Worm (Caenorhabditis elegans): ENCODE results near the gene ttr-33.
A peak's percentile ranks its signal among the peaks of the same experiment; 100 is the strongest.

ttr-33 gene

ce11 chrV:7826362-7826761 is 11.3 kb downstream of the ttr-33 start:
- TF ChIP-seq hmbx-1 (tag; optimal IDR thresholded peaks at IDR 0.05) (no peak), hmg-4 (GFP tag; optimal IDR thresholded peaks at IDR 0.05) (no peak), hnd-1 (tag; optimal IDR thresholded peaks at IDR 0.05) (no peak), ets-7 (tag; optimal IDR thresholded peaks at IDR 0.05) (no peak), ceh-13 (GFP tag; optimal IDR thresholded peaks at IDR 0.05) (no peak), tra-4 (tag; optimal IDR thresholded peaks at IDR 0.05) (no peak), tbx-11 (GFP tag; IDR thresholded peaks at IDR 0.05) (no peak), B0310.2 (tag; optimal IDR thresholded peaks at IDR 0.05) (no peak), pes-1 (GFP tag; IDR thresholded peaks at IDR 0.05) (no peak)

ce11 chrV:7825836-7826235 is 11.9 kb downstream of the ttr-33 start:
- TF ChIP-seq scrt-1 (GFP tag; IDR thresholded peaks at IDR 0.05) (no peak), pes-1 (GFP tag; IDR thresholded peaks at IDR 0.05) (no peak), ceh-13 (GFP tag; optimal IDR thresholded peaks at IDR 0.05) (no peak), B0310.2 (tag; optimal IDR thresholded peaks at IDR 0.05) (no peak), ets-7 (tag; optimal IDR thresholded peaks at IDR 0.05) (no peak), tbx-37 (GFP tag; conservative IDR thresholded peaks at IDR 0.05) (no peak), ama-1 (optimal IDR thresholded peaks at IDR 0.05) (no peak), aly-1 (tag; optimal IDR thresholded peaks at IDR 0.05) (no peak), tra-4 (tag; optimal IDR thresholded peaks at IDR 0.05) (no peak), hmg-4 (GFP tag; optimal IDR thresholded peaks at IDR 0.05) (no peak), ceh-36 (tag; optimal IDR thresholded peaks at IDR 0.05) (no peak), tbx-11 (GFP tag; IDR thresholded peaks at IDR 0.05) (no peak), hnd-1 (tag; optimal IDR thresholded peaks at IDR 0.05) (no peak), flt-1 (GFP tag; IDR thresholded peaks at IDR 0.05) (no peak), sea-1 (GFP tag; conservative IDR thresholded peaks at IDR 0.05) (no peak), hmbx-1 (tag; optimal IDR thresholded peaks at IDR 0.05) (no peak)

- no peak for TF ChIP-seq pes-1 (GFP tag; IDR thresholded peaks at IDR 0.05)
- TF ChIP-seq tra-4 (tag; optimal IDR thresholded peaks at IDR 0.05) = no peak
- no peak for TF ChIP-seq hnd-1 (tag; optimal IDR thresholded peaks at IDR 0.05)
- TF ChIP-seq ets-7 (tag; optimal IDR thresholded peaks at IDR 0.05) = no peak
- no peak for TF ChIP-seq hmbx-1 (tag; optimal IDR thresholded peaks at IDR 0.05)
These were observed 13.6 kb downstream of the ttr-33 start for ce11 chrV:7824138-7824537.

- TF ChIP-seq tra-4 (tag; optimal IDR thresholded peaks at IDR 0.05) (no peak), tbx-11 (GFP tag; IDR thresholded peaks at IDR 0.05) (no peak), flt-1 (GFP tag; IDR thresholded peaks at IDR 0.05) (no peak), hnd-1 (tag; optimal IDR thresholded peaks at IDR 0.05) (no peak), scrt-1 (GFP tag; IDR thresholded peaks at IDR 0.05) (no peak), ceh-13 (GFP tag; optimal IDR thresholded peaks at IDR 0.05) (no peak), hmg-4 (GFP tag; optimal IDR thresholded peaks at IDR 0.05) (no peak), tbx-37 (GFP tag; conservative IDR thresholded peaks at IDR 0.05) (no peak)
These were observed 15.1 kb downstream of the ttr-33 start for ce11 chrV:7822655-7823054.

- TF ChIP-seq scrt-1 (GFP tag; IDR thresholded peaks at IDR 0.05) (no peak), ets-7 (tag; optimal IDR thresholded peaks at IDR 0.05) (peak; percentile 3), flt-1 (GFP tag; IDR thresholded peaks at IDR 0.05) (peak; percentile 4; the same call in 1 of the 2 replicates)
These were observed 17.4 kb downstream of the ttr-33 start, which contains the start of gene lbp-4 for ce11 chrV:7820270-7820669. Gene lbp-4 (plus strand): TSS chrV:7820578.

- TF ChIP-seq flt-1 (GFP tag; IDR thresholded peaks at IDR 0.05) (no peak), tbx-37 (GFP tag; conservative IDR thresholded peaks at IDR 0.05) (no peak), tbx-11 (GFP tag; IDR thresholded peaks at IDR 0.05) (no peak), hnd-1 (tag; optimal IDR thresholded peaks at IDR 0.05) (no peak), B0310.2 (tag; optimal IDR thresholded peaks at IDR 0.05) (no peak), sea-1 (GFP tag; conservative IDR thresholded peaks at IDR 0.05) (no peak), tra-4 (tag; optimal IDR thresholded peaks at IDR 0.05) (no peak), hmg-4 (GFP tag; optimal IDR thresholded peaks at IDR 0.05) (no peak), ceh-13 (GFP tag; optimal IDR thresholded peaks at IDR 0.05) (no peak), ceh-36 (tag; optimal IDR thresholded peaks at IDR 0.05) (no peak), pes-1 (GFP tag; IDR thresholded peaks at IDR 0.05) (no peak), scrt-1 (GFP tag; IDR thresholded peaks at IDR 0.05) (no peak), ama-1 (optimal IDR thresholded peaks at IDR 0.05) (no peak), ets-7 (tag; optimal IDR thresholded peaks at IDR 0.05) (no peak)
These were observed 18.1 kb downstream of the ttr-33 start for ce11 chrV:7819585-7819984.

ce11 chrV:7816486-7816885 is 21.2 kb downstream of the ttr-33 start:
- TF ChIP-seq ets-7 (tag; optimal IDR thresholded peaks at IDR 0.05) (no peak), scrt-1 (GFP tag; IDR thresholded peaks at IDR 0.05) (no peak), tbx-37 (GFP tag; conservative IDR thresholded peaks at IDR 0.05) (no peak), ceh-13 (GFP tag; optimal IDR thresholded peaks at IDR 0.05) (no peak), pes-1 (GFP tag; IDR thresholded peaks at IDR 0.05) (no peak), B0310.2 (tag; optimal IDR thresholded peaks at IDR 0.05) (no peak), tbx-11 (GFP tag; IDR thresholded peaks at IDR 0.05) (no peak), sea-1 (GFP tag; conservative IDR thresholded peaks at IDR 0.05) (no peak), hmg-4 (GFP tag; optimal IDR thresholded peaks at IDR 0.05) (no peak), hmbx-1 (tag; optimal IDR thresholded peaks at IDR 0.05) (no peak), aly-1 (tag; optimal IDR thresholded peaks at IDR 0.05) (no peak), ceh-36 (tag; optimal IDR thresholded peaks at IDR 0.05) (no peak), hnd-1 (tag; optimal IDR thresholded peaks at IDR 0.05) (no peak), F13C5.2 (tag; optimal IDR thresholded peaks at IDR 0.05) (no peak), ama-1 (optimal IDR thresholded peaks at IDR 0.05) (no peak), tra-4 (tag; optimal IDR thresholded peaks at IDR 0.05) (no peak), flt-1 (GFP tag; IDR thresholded peaks at IDR 0.05) (no peak)

ce11 chrV:7814601-7815000 is 23.1 kb downstream of the ttr-33 start, which contains the start of gene ZK742.6:
Gene ZK742.6 (minus strand): TSS chrV:7814942.
- TF ChIP-seq tbx-11 (GFP tag; IDR thresholded peaks at IDR 0.05) = no peak
- no peak for TF ChIP-seq scrt-1 (GFP tag; IDR thresholded peaks at IDR 0.05)
- no peak for TF ChIP-seq sea-1 (GFP tag; conservative IDR thresholded peaks at IDR 0.05)
- TF ChIP-seq tbx-37 (GFP tag; conservative IDR thresholded peaks at IDR 0.05) = no peak
- no peak for TF ChIP-seq hmg-4 (GFP tag; optimal IDR thresholded peaks at IDR 0.05)
- no peak for TF ChIP-seq flt-1 (GFP tag; IDR thresholded peaks at IDR 0.05)
- no peak for TF ChIP-seq tra-4 (tag; optimal IDR thresholded peaks at IDR 0.05)
- no peak for TF ChIP-seq hnd-1 (tag; optimal IDR thresholded peaks at IDR 0.05)
- TF ChIP-seq B0310.2 (tag; optimal IDR thresholded peaks at IDR 0.05) = no peak
- no peak for TF ChIP-seq ama-1 (optimal IDR thresholded peaks at IDR 0.05)
- TF ChIP-seq pes-1 (GFP tag; IDR thresholded peaks at IDR 0.05) = no peak
- TF ChIP-seq aly-1 (tag; optimal IDR thresholded peaks at IDR 0.05) = no peak
- no peak for TF ChIP-seq hmbx-1 (tag; optimal IDR thresholded peaks at IDR 0.05)

All from whole organism, early embryonic.